Fruit fly (Drosophila melanogaster) whole organism, prepupa: ENCODE data around the gene CG14915.

Experiments used
- CG10631 ChIP-seq: fragments of 200-800 bp; sonication (Bioruptor generic); optimal IDR thresholded peaks from 2 replicates; lab custom pipeline; 2016; ENCODE audit warnings: missing biosample characterization, missing genetic modification characterization
- CG10669 ChIP-seq: fragments of 200-800 bp; sonication (Bioruptor generic); optimal IDR thresholded peaks from 3 replicates; lab custom pipeline; 2018; ENCODE audit warnings: missing biosample characterization, mild to moderate bottlenecking, missing genetic modification characterization, moderate library complexity
- CG11762 ChIP-seq: fragments of 200-800 bp; sonication (Bioruptor generic); optimal IDR thresholded peaks from 3 replicates; lab custom pipeline; 2016; ENCODE audit warnings: missing biosample characterization, missing genetic modification characterization; ENCODE audit not compliant: insufficient read depth
- CG11902 ChIP-seq: fragments of 200-800 bp; sonication (Bioruptor generic); optimal IDR thresholded peaks from 3 replicates; lab custom pipeline; 2016; ENCODE audit warnings: missing biosample characterization, missing genetic modification characterization
- CG15336 ChIP-seq: fragments of 200-800 bp; sonication (Bioruptor generic); IDR thresholded peaks from 2 replicates; pipeline ENCODE4 v1.3.6; 2022; ENCODE audit warnings: missing biosample characterization, missing genetic modification characterization
- CG16779 ChIP-seq: fragments of 200-800 bp; sonication (Bioruptor generic); optimal IDR thresholded peaks from 3 replicates; lab custom pipeline; 2017; ENCODE audit warnings: missing biosample characterization, mild to moderate bottlenecking, missing genetic modification characterization
- CG3032 ChIP-seq: fragments of 200-800 bp; optimal IDR thresholded peaks from 2 replicates; lab custom pipeline; 2019; ENCODE audit warnings: missing biosample characterization, mild to moderate bottlenecking, missing genetic modification characterization, moderate library complexity
- CG31627 ChIP-seq: fragments of 200-800 bp; sonication (Bioruptor generic); optimal IDR thresholded peaks from 3 replicates; lab custom pipeline; 2016; ENCODE audit warnings: missing biosample characterization, missing genetic modification characterization
- CG32006 ChIP-seq: fragments of 200-800 bp; sonication (Bioruptor generic); optimal IDR thresholded peaks from 3 replicates; lab custom pipeline; 2017; ENCODE audit warnings: missing biosample characterization, mild to moderate bottlenecking, missing genetic modification characterization
- CG3919 ChIP-seq: fragments of 200-800 bp; sonication (Bioruptor generic); optimal IDR thresholded peaks from 3 replicates; lab custom pipeline; 2016; ENCODE audit warnings: missing biosample characterization, missing genetic modification characterization
- CG4318 ChIP-seq: fragments of 200-800 bp; sonication (Bioruptor generic); optimal IDR thresholded peaks from 3 replicates; lab custom pipeline; 2017; ENCODE audit warnings: missing biosample characterization, mild to moderate bottlenecking, missing genetic modification characterization
- CG6163 ChIP-seq: fragments of 200-800 bp; sonication (Bioruptor generic); IDR thresholded peaks from 3 replicates; pipeline ENCODE4 v1.3.6; 2022; ENCODE audit warnings: missing biosample characterization, missing genetic modification characterization
- CG6276 ChIP-seq: fragments of 200-800 bp; sonication (Bioruptor generic); optimal IDR thresholded peaks from 2 replicates; lab custom pipeline; 2017; ENCODE audit warnings: missing biosample characterization, mild to moderate bottlenecking, missing genetic modification characterization
- CG6792 ChIP-seq: fragments of 200-800 bp; sonication (Bioruptor generic); optimal IDR thresholded peaks from 3 replicates; lab custom pipeline; 2016; ENCODE audit warnings: missing biosample characterization, missing genetic modification characterization
- CG6808 ChIP-seq: fragments of 200-800 bp; sonication (Bioruptor generic); optimal IDR thresholded peaks from 3 replicates; lab custom pipeline; 2017; ENCODE audit warnings: missing biosample characterization, missing genetic modification characterization, mild to moderate bottlenecking, moderate library complexity, missing genetic modification reagents
- CG7368 ChIP-seq: fragments of 200-800 bp; sonication (Bioruptor generic); optimal IDR thresholded peaks from 3 replicates; lab custom pipeline; 2016; ENCODE audit warnings: missing biosample characterization, missing genetic modification characterization
- CG8119 ChIP-seq: fragments of 200-800 bp; sonication (Bioruptor generic); IDR thresholded peaks from 3 replicates; pipeline ENCODE4 v1.3.6; 2022; ENCODE audit warnings: missing biosample characterization, missing genetic modification characterization
- Eip75B ChIP-seq: fragments of 200-800 bp; sonication (Bioruptor generic); optimal IDR thresholded peaks from 3 replicates; lab custom pipeline; 2016; ENCODE audit warnings: missing biosample characterization, missing genetic modification characterization
- Eip78C ChIP-seq: fragments of 200-800 bp; sonication (Bioruptor generic); peaks from one replicate; lab custom pipeline; 2016; ENCODE audit warnings: missing biosample characterization, missing genetic modification characterization
- Eip93F ChIP-seq: fragments of 200-800 bp; sonication (Bioruptor generic); optimal IDR thresholded peaks from 2 replicates; lab custom pipeline; 2016; ENCODE audit warnings: missing biosample characterization, mild to moderate bottlenecking, missing genetic modification characterization
- Ets21C ChIP-seq: fragments of 200-800 bp; sonication (Bioruptor generic); optimal IDR thresholded peaks from 3 replicates; lab custom pipeline; 2016; ENCODE audit warnings: missing biosample characterization, missing genetic modification characterization
- Ets96B ChIP-seq: fragments of 200-800 bp; optimal IDR thresholded peaks from 2 replicates; lab custom pipeline; 2019; ENCODE audit warnings: missing biosample characterization, mild to moderate bottlenecking, missing genetic modification characterization, moderate library complexity
- Gug ChIP-seq: fragments of 200-800 bp; sonication (Bioruptor generic); IDR thresholded peaks from 2 replicates; pipeline ENCODE4 v1.3.6; 2022; ENCODE audit warnings: missing biosample characterization, missing genetic modification characterization
- Hr39 ChIP-seq: fragments of 200-800 bp; sonication (Bioruptor generic); optimal IDR thresholded peaks from 2 replicates; lab custom pipeline; 2016; ENCODE audit warnings: missing biosample characterization, missing genetic modification characterization
- Hr4 ChIP-seq: fragments of 200-800 bp; sonication (Bioruptor generic); optimal IDR thresholded peaks from 3 replicates; lab custom pipeline; 2016; ENCODE audit warnings: missing biosample characterization, missing genetic modification characterization
- Lpt ChIP-seq: fragments of 200-800 bp; sonication (Bioruptor generic); optimal IDR thresholded peaks from 3 replicates; lab custom pipeline; 2016; ENCODE audit warnings: missing biosample characterization, missing genetic modification characterization
- Met ChIP-seq: fragments of 200-800 bp; sonication (Bioruptor generic); optimal IDR thresholded peaks from 3 replicates; lab custom pipeline; 2016; ENCODE audit warnings: missing biosample characterization, missing genetic modification characterization
- Smox ChIP-seq: fragments of 200-800 bp; sonication (Bioruptor generic); optimal IDR thresholded peaks from 3 replicates; lab custom pipeline; 2016; ENCODE audit warnings: missing biosample characterization, missing genetic modification characterization
- Sox14 ChIP-seq: fragments of 200-800 bp; sonication (Bioruptor generic); optimal IDR thresholded peaks from 3 replicates; lab custom pipeline; 2016; ENCODE audit warnings: missing biosample characterization, missing genetic modification characterization
- achi ChIP-seq: fragments of 200-800 bp; sonication (Bioruptor generic); optimal IDR thresholded peaks from 3 replicates; lab custom pipeline; 2016; ENCODE audit warnings: missing biosample characterization, missing genetic modification characterization
- acj6 ChIP-seq: fragments of 200-800 bp; sonication (Bioruptor generic); optimal IDR thresholded peaks from 3 replicates; lab custom pipeline; 2016; ENCODE audit warnings: missing biosample characterization, missing genetic modification characterization
- dac ChIP-seq: fragments of 200-800 bp; sonication (Bioruptor generic); optimal IDR thresholded peaks from 2 replicates; lab custom pipeline; 2017; ENCODE audit warnings: missing biosample characterization, mild to moderate bottlenecking, missing genetic modification characterization
- dsx ChIP-seq: fragments of 200-800 bp; optimal IDR thresholded peaks from 3 replicates; lab custom pipeline; 2019; ENCODE audit warnings: missing biosample characterization, mild to moderate bottlenecking, missing genetic modification characterization, moderate library complexity; ENCODE audit not compliant: poor library complexity, severe bottlenecking
- eg ChIP-seq: fragments of 200-800 bp; sonication (Bioruptor generic); IDR thresholded peaks from 3 replicates; pipeline ENCODE4 v1.3.6; 2022; ENCODE audit warnings: missing biosample characterization, missing genetic modification characterization
- esn ChIP-seq: fragments of 200-800 bp; sonication (Bioruptor generic); optimal IDR thresholded peaks from 2 replicates; lab custom pipeline; 2016; ENCODE audit warnings: missing biosample characterization, mild to moderate bottlenecking, missing genetic modification characterization, moderate library complexity
- fd59A ChIP-seq: fragments of 200-800 bp; sonication (Bioruptor generic); optimal IDR thresholded peaks from 2 replicates; lab custom pipeline; 2017; ENCODE audit warnings: missing biosample characterization, mild to moderate bottlenecking, missing genetic modification characterization, missing genetic modification reagents
- fkh ChIP-seq: fragments of 200-800 bp; sonication (Bioruptor generic); optimal IDR thresholded peaks from 3 replicates; lab custom pipeline; 2017; ENCODE audit warnings: missing biosample characterization, mild to moderate bottlenecking, missing genetic modification characterization, moderate library complexity
- lz ChIP-seq: fragments of 200-800 bp; sonication (Bioruptor generic); optimal IDR thresholded peaks from 3 replicates; lab custom pipeline; 2016; ENCODE audit warnings: missing biosample characterization, missing genetic modification characterization
- net ChIP-seq: fragments of 200-800 bp; sonication (Bioruptor generic); optimal IDR thresholded peaks from 3 replicates; lab custom pipeline; 2016; ENCODE audit warnings: missing biosample characterization, missing genetic modification characterization
- pdm3 ChIP-seq: fragments of 200-800 bp; sonication (Bioruptor generic); optimal IDR thresholded peaks from 3 replicates; lab custom pipeline; 2016; ENCODE audit warnings: missing biosample characterization, missing genetic modification characterization
- spab ChIP-seq: fragments of 200-800 bp; sonication (Bioruptor generic); optimal IDR thresholded peaks from 2 replicates; lab custom pipeline; 2017; ENCODE audit warnings: missing biosample characterization, mild to moderate bottlenecking, missing genetic modification characterization, missing genetic modification reagents
- ss ChIP-seq, 2 experiments: fragments of 200-800 bp; sonication (Bioruptor generic); optimal IDR thresholded peaks; 2 replicates in 1 of 2; 3 replicates in 1 of 2; lab custom pipeline; 2017 to 2018; ENCODE audit warnings: mild to moderate bottlenecking in 2 of 2, missing biosample characterization in 2 of 2, missing genetic modification characterization in 2 of 2, moderate library complexity in 1 of 2
- topi ChIP-seq: fragments of 200-800 bp; sonication (Bioruptor generic); optimal IDR thresholded peaks from 3 replicates; lab custom pipeline; 2016; ENCODE audit warnings: missing biosample characterization, missing genetic modification characterization
- vri ChIP-seq: fragments of 200-800 bp; sonication (Bioruptor generic); optimal IDR thresholded peaks from 3 replicates; lab custom pipeline; 2016; ENCODE audit warnings: missing biosample characterization, mild to moderate bottlenecking, missing genetic modification characterization

Gene CG14915

DNA sequence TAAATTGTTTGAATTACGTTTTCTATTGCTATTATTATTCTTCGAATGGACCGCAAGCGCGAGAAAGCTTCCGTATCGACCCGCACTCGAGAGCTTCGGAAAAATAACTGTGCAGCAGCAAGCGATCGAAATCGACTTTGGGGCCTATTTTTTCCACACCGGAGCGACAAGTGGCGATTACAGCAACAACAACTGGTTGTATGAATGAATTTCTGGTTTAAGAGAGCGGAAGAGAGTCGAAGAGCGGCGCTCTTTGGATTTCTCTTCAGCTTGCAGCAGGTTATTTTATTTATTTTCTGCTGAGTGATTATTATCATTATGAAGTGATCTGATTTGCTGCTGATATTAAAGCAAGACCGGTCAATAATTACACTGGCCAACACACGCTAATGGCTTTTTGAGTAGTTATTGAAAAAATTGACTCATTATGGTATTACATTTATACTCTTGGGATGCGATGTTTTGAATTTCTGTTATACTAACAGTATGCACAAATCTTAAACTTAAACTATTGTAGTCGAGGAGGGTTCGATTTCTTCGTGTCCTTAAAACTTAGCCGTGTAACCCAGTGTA lies 3.9 kb upstream of the CG14915 start, which contains the start of gene Samuel (continued):
- TF ChIP-seq CG10669 (GFP tag; lab: Kevin White, UChicago) (peak; percentile 46), Lpt (GFP tag; lab: Kevin White, UChicago) (peak; percentile 12), CG32006 (GFP tag; lab: Kevin White, UChicago) (peak; percentile 11), lz (GFP tag; lab: Kevin White, UChicago) (peak; percentile 39), Eip75B (GFP tag; lab: Kevin White, UChicago) (peak; percentile 12), Hr39 (GFP tag; lab: Kevin White, UChicago) (peak; percentile 19), CG31627 (GFP tag; lab: Kevin White, UChicago) (peak; percentile 20), fkh (peak; percentile 16), ss (GFP tag; optimal IDR thresholded peaks at IDR 0.05; lab: Kevin White, UChicago) (peak; percentile 59 to 67), CG4318 (GFP tag; lab: Kevin White, UChicago) (peak; percentile 12), Met (GFP tag; lab: Kevin White, UChicago) (peak; percentile 44), CG10631 (peak; percentile 20), vri (GFP tag; lab: Kevin White, UChicago) (peak; percentile 74), Ets21C (peak; percentile 26), CG7368 (peak; percentile 28), Eip93F (GFP tag; lab: Kevin White, UChicago) (no peak), net (GFP tag; lab: Kevin White, UChicago) (peak; percentile 60), Eip78C (GFP tag; lab: Kevin White, UChicago) (peak; percentile 78)

dm6 chr2L:11067970-11068369 lies 2.9 kb upstream of the CG14915 start:
- TF ChIP-seq Met (GFP tag; lab: Kevin White, UChicago), result peak; percentile 42
- TF ChIP-seq Sox14, result peak; percentile 31
- no peak for TF ChIP-seq acj6 (GFP tag; lab: Kevin White, UChicago)
- peak; percentile 17 for TF ChIP-seq Eip78C (GFP tag; lab: Kevin White, UChicago)
- no peak for TF ChIP-seq CG3919 (GFP tag; lab: Kevin White, UChicago)
- no peak for TF ChIP-seq CG6276 (GFP tag; lab: Kevin White, UChicago)
- TF ChIP-seq Ets96B (tag; lab: Kevin White, UChicago), result no peak
- TF ChIP-seq topi (GFP tag; lab: Kevin White, UChicago), result peak; percentile 0
- TF ChIP-seq Smox (GFP tag; lab: Kevin White, UChicago), result peak; percentile 0
- TF ChIP-seq esn, result peak; percentile 20
- TF ChIP-seq lz (GFP tag; lab: Kevin White, UChicago), result peak; percentile 12
- TF ChIP-seq, all 60 proteins: peak for 7

dm6 chr2L:11068441-11068840 lies 2.4 kb upstream of the CG14915 start:
- TF ChIP-seq lz (GFP tag; lab: Kevin White, UChicago) (no peak), CG6808 (GFP tag; lab: Kevin White, UChicago) (peak; percentile 39), vri (GFP tag; lab: Kevin White, UChicago) (no peak), fkh (no peak), Smox (GFP tag; lab: Kevin White, UChicago) (no peak), CG6163 (0 out of 3 replicates have a peak, but pooled peaks have one; percentile 10), CG3032 (tag; lab: Kevin White, UChicago) (peak; percentile 64), CG8119 (GFP tag; lab: Robert Waterston, UW) (peak; percentile 28; the same call in 1 of the 3 replicates), fd59A (peak; percentile 22), Lpt (GFP tag; lab: Kevin White, UChicago) (no peak), CG6276 (GFP tag; lab: Kevin White, UChicago) (no peak), acj6 (GFP tag; lab: Kevin White, UChicago) (no peak), pdm3 (no peak), dsx (peak; percentile 82), CG16779 (tag; lab: Kevin White, UChicago) (no peak), eg (GFP tag; lab: Robert Waterston, UW) (no peak), CG32006 (GFP tag; lab: Kevin White, UChicago) (peak; percentile 45), dac (no peak), spab (GFP tag; lab: Kevin White, UChicago) (peak; percentile 33), CG31627 (GFP tag; lab: Kevin White, UChicago) (no peak), achi (GFP tag; lab: Kevin White, UChicago) (peak; percentile 15), Gug (GFP tag; lab: Robert Waterston, UW) (no peak), Hr39 (GFP tag; lab: Kevin White, UChicago) (no peak), CG15336 (peak; percentile 63), CG11762 (GFP tag; lab: Kevin White, UChicago) (no peak), CG6792 (GFP tag; lab: Kevin White, UChicago) (no peak), Hr4 (GFP tag; lab: Kevin White, UChicago) (no peak), CG11902 (GFP tag; lab: Kevin White, UChicago) (no peak), CG10631 (peak; percentile 26), ss (GFP tag; optimal IDR thresholded peaks at IDR 0.05; lab: Kevin White, UChicago) (peak; percentile 42 to 47), CG4318 (GFP tag; lab: Kevin White, UChicago) (no peak), Ets96B (tag; lab: Kevin White, UChicago) (peak; percentile 58)
